Fruit fly (Drosophila melanogaster) whole organism, embryonic: ENCODE results near the gene hook.

Experiments used
- Asciz ChIP-seq: fragments of 200-800 bp; sonication (Bioruptor generic); optimal IDR thresholded peaks from 2 replicates; lab custom pipeline; 2017; ENCODE audit warnings: missing biosample characterization, mild to moderate bottlenecking, missing genetic modification characterization, missing genetic modification reagents
- Atf3 ChIP-seq: fragments of 200-800 bp; sonication (Bioruptor generic); optimal IDR thresholded peaks from 3 replicates; lab custom pipeline; 2016; ENCODE audit warnings: missing biosample characterization, missing genetic modification characterization
- Bgb ChIP-seq: fragments of 200-800 bp; sonication (Bioruptor generic); IDR thresholded peaks from 2 replicates; pipeline ENCODE4 v1.3.6; 2022; ENCODE audit warnings: missing biosample characterization, missing genetic modification characterization; ENCODE audit not compliant: partially characterized antibody
- CG10979 ChIP-seq: fragments of 200-800 bp; sonication (Bioruptor generic); optimal IDR thresholded peaks from 2 replicates; lab custom pipeline; 2018; ENCODE audit warnings: missing biosample characterization, mild to moderate bottlenecking, missing genetic modification characterization, moderate library complexity
- CG11398 ChIP-seq: fragments of 200-800 bp; sonication (Bioruptor generic); optimal IDR thresholded peaks from 2 replicates; lab custom pipeline; 2016; ENCODE audit warnings: missing biosample characterization, missing genetic modification characterization
- CG12155 ChIP-seq: fragments of 200-800 bp; sonication (Bioruptor generic); optimal IDR thresholded peaks from 3 replicates; lab custom pipeline; 2016; ENCODE audit warnings: missing biosample characterization, missing genetic modification characterization
- CG13624 ChIP-seq: fragments of 200-800 bp; sonication (Bioruptor generic); optimal IDR thresholded peaks from 2 replicates; lab custom pipeline; 2016; ENCODE audit warnings: missing biosample characterization, missing genetic modification characterization
- CG13894 ChIP-seq: fragments of 200-800 bp; sonication (Bioruptor generic); optimal IDR thresholded peaks from 3 replicates; lab custom pipeline; 2018; ENCODE audit warnings: missing biosample characterization, mild to moderate bottlenecking, missing genetic modification characterization, moderate library complexity
- CG17361 ChIP-seq: fragments of 200-800 bp; sonication (Bioruptor generic); IDR thresholded peaks from 3 replicates; pipeline ENCODE4 v1.3.6; 2022; ENCODE audit warnings: missing biosample characterization, missing genetic modification characterization
- CG17829 ChIP-seq: fragments of 200-800 bp; optimal IDR thresholded peaks from 2 replicates; lab custom pipeline; 2019; ENCODE audit warnings: missing biosample characterization, mild to moderate bottlenecking, missing genetic modification characterization, moderate library complexity
- CG18764 ChIP-seq: fragments of 200-800 bp; sonication (Bioruptor generic); optimal IDR thresholded peaks from 3 replicates; lab custom pipeline; 2016; ENCODE audit warnings: missing biosample characterization, missing genetic modification characterization
- CG2129 ChIP-seq: fragments of 200-800 bp; sonication (Bioruptor generic); IDR thresholded peaks from 2 replicates; pipeline ENCODE4 v1.3.6; 2022; ENCODE audit warnings: missing biosample characterization, missing genetic modification characterization; ENCODE audit not compliant: partially characterized antibody
- CG32772 ChIP-seq: fragments of 200-800 bp; sonication (Bioruptor generic); IDR thresholded peaks from 2 replicates; pipeline ENCODE4 v1.3.6; 2022; ENCODE audit warnings: missing biosample characterization, missing genetic modification characterization
- CG33557 ChIP-seq: fragments of 200-800 bp; sonication (Bioruptor generic); optimal IDR thresholded peaks from 2 replicates; lab custom pipeline; 2019; ENCODE audit warnings: missing biosample characterization, mild to moderate bottlenecking, missing genetic modification characterization, moderate library complexity
- CG34224 ChIP-seq: fragments of 200-800 bp; sonication (Bioruptor generic); IDR thresholded peaks from 3 replicates; pipeline ENCODE4 v1.3.6; 2022; ENCODE audit warnings: missing biosample characterization, missing genetic modification characterization; ENCODE audit not compliant: partially characterized antibody
- CG5245 ChIP-seq: fragments of 200-800 bp; sonication (Bioruptor generic); optimal IDR thresholded peaks from 3 replicates; lab custom pipeline; 2016; ENCODE audit warnings: missing biosample characterization, missing genetic modification characterization
- CG6272 ChIP-seq: fragments of 200-800 bp; sonication (Bioruptor generic); IDR thresholded peaks from 2 replicates; pipeline ENCODE4 v1.3.6; 2022; ENCODE audit warnings: missing biosample characterization, missing genetic modification characterization
- CG6765 ChIP-seq: fragments of 200-800 bp; sonication (Bioruptor generic); optimal IDR thresholded peaks from 3 replicates; lab custom pipeline; 2017; ENCODE audit warnings: missing biosample characterization, mild to moderate bottlenecking, missing genetic modification characterization
- CG6813 ChIP-seq: fragments of 200-800 bp; sonication (Bioruptor generic); optimal IDR thresholded peaks from 2 replicates; lab custom pipeline; 2017; ENCODE audit warnings: missing biosample characterization, missing genetic modification characterization, mild to moderate bottlenecking, moderate library complexity, missing genetic modification reagents
- CG7271 ChIP-seq: fragments of 200-800 bp; sonication (Bioruptor generic); optimal IDR thresholded peaks from 2 replicates; lab custom pipeline; 2018; ENCODE audit warnings: missing biosample characterization, mild to moderate bottlenecking, missing genetic modification characterization, moderate library complexity
- E2f2 ChIP-seq: fragments of 200-800 bp; sonication (Bioruptor generic); IDR thresholded peaks from 2 replicates; pipeline ENCODE4 v1.3.6; 2022; ENCODE audit warnings: missing biosample characterization, missing genetic modification characterization
- Fer2 ChIP-seq: fragments of 200-800 bp; sonication (Bioruptor generic); optimal IDR thresholded peaks from 2 replicates; lab custom pipeline; 2018; ENCODE audit warnings: missing biosample characterization, mild to moderate bottlenecking, missing genetic modification characterization, moderate library complexity
- HLH4C ChIP-seq: fragments of 200-800 bp; sonication (Bioruptor generic); IDR thresholded peaks from 3 replicates; pipeline ENCODE4 v1.3.6; 2022; ENCODE audit warnings: missing biosample characterization, missing genetic modification characterization; ENCODE audit not compliant: partially characterized antibody
- HLHmδ ChIP-seq: fragments of 200-800 bp; sonication (Bioruptor generic); optimal IDR thresholded peaks from 2 replicates; lab custom pipeline; 2018; ENCODE audit warnings: missing biosample characterization, mild to moderate bottlenecking, missing genetic modification characterization, moderate library complexity
- Meics ChIP-seq: fragments of 200-800 bp; sonication (Bioruptor generic); optimal IDR thresholded peaks from 2 replicates; lab custom pipeline; 2017; ENCODE audit warnings: missing biosample characterization, mild to moderate bottlenecking, missing genetic modification characterization
- Nf-YC ChIP-seq: fragments of 200-800 bp; optimal IDR thresholded peaks from 3 replicates; lab custom pipeline; 2019; ENCODE audit warnings: missing biosample characterization, mild to moderate bottlenecking, missing genetic modification characterization, moderate library complexity
- Pdp1 ChIP-seq, 2 experiments: fragments of 200-800 bp; sonication (Bioruptor generic); optimal IDR thresholded peaks; 3 replicates each; lab custom pipeline; 2016; ENCODE audit warnings: missing biosample characterization in 2 of 2, missing genetic modification characterization in 2 of 2, mild to moderate bottlenecking in 1 of 2, moderate library complexity in 1 of 2
- Rfx ChIP-seq: fragments of 200-800 bp; sonication (Bioruptor generic); IDR thresholded peaks from 2 replicates; pipeline ENCODE4 v1.3.6; 2022; ENCODE audit warnings: missing biosample characterization, missing genetic modification characterization
- Sin3A ChIP-seq: fragments of >200 bp; optimal IDR thresholded peaks from 2 replicates; lab custom pipeline; 2018
- Taf1 ChIP-seq: fragments of 200-800 bp; sonication (Bioruptor generic); IDR thresholded peaks from 2 replicates; pipeline ENCODE4 v1.3.6; 2022; ENCODE audit warnings: missing biosample characterization, missing genetic modification characterization
- amos ChIP-seq: fragments of 200-800 bp; sonication (Bioruptor generic); IDR thresholded peaks from 2 replicates; pipeline ENCODE4 v1.3.6; 2022; ENCODE audit warnings: missing biosample characterization, missing genetic modification characterization; ENCODE audit not compliant: partially characterized antibody
- aop ChIP-seq: fragments of 200-800 bp; sonication (Bioruptor generic); IDR thresholded peaks from 2 replicates; pipeline ENCODE4 v1.3.6; 2022; ENCODE audit warnings: missing biosample characterization, missing genetic modification characterization
- danr ChIP-seq: fragments of 200-800 bp; sonication (Bioruptor generic); IDR thresholded peaks from 2 replicates; pipeline ENCODE4 v1.3.6; 2022; ENCODE audit warnings: missing biosample characterization, missing genetic modification characterization
- emc ChIP-seq: fragments of 200-800 bp; sonication (Bioruptor generic); optimal IDR thresholded peaks from 2 replicates; lab custom pipeline; 2016; ENCODE audit warnings: missing biosample characterization, missing genetic modification characterization
- fd102C ChIP-seq: fragments of 200-800 bp; sonication (Bioruptor generic); optimal IDR thresholded peaks from 2 replicates; lab custom pipeline; 2018; ENCODE audit warnings: missing biosample characterization, mild to moderate bottlenecking, missing genetic modification characterization, moderate library complexity
- grau ChIP-seq: fragments of 200-800 bp; optimal IDR thresholded peaks from 3 replicates; lab custom pipeline; 2019; ENCODE audit warnings: missing biosample characterization, mild to moderate bottlenecking, missing genetic modification characterization, moderate library complexity
- jumu ChIP-seq: fragments of 200-800 bp; sonication (Bioruptor generic); optimal IDR thresholded peaks from 3 replicates; lab custom pipeline; 2016; ENCODE audit warnings: missing biosample characterization, missing genetic modification characterization
- lilli ChIP-seq: fragments of 200-800 bp; sonication (Bioruptor generic); optimal IDR thresholded peaks from 3 replicates; lab custom pipeline; 2016; ENCODE audit warnings: missing biosample characterization, missing genetic modification characterization
- maf-S ChIP-seq: fragments of 200-800 bp; sonication (Bioruptor generic); optimal IDR thresholded peaks from 2 replicates; lab custom pipeline; 2016; ENCODE audit warnings: missing biosample characterization, missing genetic modification characterization
- mirr ChIP-seq: fragments of 200-800 bp; sonication (Bioruptor generic); optimal IDR thresholded peaks from 3 replicates; lab custom pipeline; 2018; ENCODE audit warnings: missing biosample characterization, mild to moderate bottlenecking, missing genetic modification characterization
- mld ChIP-seq: fragments of 200-800 bp; sonication (Bioruptor generic); IDR thresholded peaks from 3 replicates; pipeline ENCODE4 v1.3.6; 2022; ENCODE audit warnings: missing biosample characterization, missing genetic modification characterization; ENCODE audit not compliant: partially characterized antibody
- oc ChIP-seq: fragments of 200-800 bp; sonication (Bioruptor generic); optimal IDR thresholded peaks from 2 replicates; lab custom pipeline; 2018; ENCODE audit warnings: missing biosample characterization, mild to moderate bottlenecking, missing genetic modification characterization, moderate library complexity
- ro ChIP-seq: fragments of 200-800 bp; sonication (Bioruptor generic); IDR thresholded peaks from 2 replicates; pipeline ENCODE4 v1.3.6; 2022; ENCODE audit warnings: missing biosample characterization, missing genetic modification characterization
- sc ChIP-seq, 3 experiments: fragments of >200 bp in 2 of 3; fragments of 200-800 bp in 1 of 3; sonication (Bioruptor generic) in 1 of 3; optimal IDR thresholded peaks; 2 replicates in 2 of 3; 3 replicates in 1 of 3; lab custom pipeline; 2017; ENCODE audit warnings: mild to moderate bottlenecking in 1 of 3, missing biosample characterization in 1 of 3, missing genetic modification characterization in 1 of 3, missing genetic modification reagents in 1 of 3
- schlank ChIP-seq: fragments of 200-800 bp; sonication (Bioruptor generic); optimal IDR thresholded peaks from 2 replicates; lab custom pipeline; 2018; ENCODE audit warnings: missing biosample characterization, mild to moderate bottlenecking, missing genetic modification characterization
- scrt ChIP-seq: fragments of 200-800 bp; sonication (Bioruptor generic); optimal IDR thresholded peaks from 2 replicates; lab custom pipeline; 2018; ENCODE audit warnings: missing biosample characterization, mild to moderate bottlenecking, missing genetic modification characterization, moderate library complexity
- sisA ChIP-seq: fragments of 200-800 bp; sonication (Bioruptor generic); IDR thresholded peaks from 2 replicates; pipeline ENCODE4 v1.3.6; 2022; ENCODE audit warnings: missing biosample characterization, missing genetic modification characterization
- slbo ChIP-seq: fragments of 200-800 bp; sonication (Bioruptor generic); IDR thresholded peaks from 2 replicates; pipeline ENCODE4 v1.3.6; 2022; ENCODE audit warnings: missing biosample characterization, missing genetic modification characterization
- sna ChIP-seq: fragments of 200-800 bp; sonication (Bioruptor generic); IDR thresholded peaks from 2 replicates; pipeline ENCODE4 v1.3.6; 2022; ENCODE audit warnings: missing biosample characterization, missing genetic modification characterization; ENCODE audit not compliant: partially characterized antibody

hook gene

DNA sequence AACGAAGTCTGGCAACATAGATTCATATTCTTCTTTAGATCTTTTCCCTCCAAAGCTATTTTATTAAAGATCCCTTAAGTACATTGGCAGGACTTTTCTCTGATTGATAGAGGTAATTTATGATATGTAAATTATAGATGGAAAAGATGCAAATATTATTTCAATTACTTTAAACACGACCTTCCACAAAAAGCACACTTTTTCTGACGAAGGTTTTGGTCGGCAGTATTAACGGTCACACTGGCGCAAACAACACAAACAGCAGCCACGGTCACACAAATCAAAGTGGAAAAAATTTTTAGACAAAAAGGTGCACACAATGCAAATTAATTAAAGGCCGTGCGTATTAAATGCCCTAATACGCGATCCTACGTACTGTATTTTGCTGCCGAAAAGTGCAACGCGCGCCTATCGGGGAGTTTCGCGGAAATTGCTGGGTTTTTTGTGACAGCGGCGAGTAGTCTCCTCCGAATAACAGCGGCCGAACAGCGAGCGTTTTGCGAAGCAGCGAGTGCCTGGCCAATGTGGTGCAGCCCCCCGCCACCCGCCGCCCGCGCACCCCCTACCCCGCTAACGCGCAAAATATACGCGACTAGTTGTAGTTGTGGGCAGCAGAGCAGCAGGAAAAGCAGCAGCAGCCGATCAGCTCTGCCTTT is 20.7 kb upstream of the hook start, which contains the start of gene CG10492 (continued):
- TF ChIP-seq lilli (no peak), emc (GFP tag; lab: Kevin White, UChicago) (no peak), sna (GFP tag; lab: Robert Waterston, UW) (no peak), CG6813 (GFP tag; lab: Kevin White, UChicago) (no peak), CG18764 (GFP tag; lab: Kevin White, UChicago) (no peak), CG32772 (no peak), Sin3A (lab: Kevin White, UChicago) (peak; percentile 88), oc (tag; lab: Kevin White, UChicago) (no peak), E2f2 (peak; percentile 94), mld (GFP tag; lab: Robert Waterston, UW) (no peak), Rfx (peak; percentile 27; the same call in 1 of the 2 replicates), CG10979 (tag; lab: Kevin White, UChicago) (no peak), CG33557 (GFP tag; lab: Kevin White, UChicago) (no peak), HLH4C (GFP tag; lab: Robert Waterston, UW) (peak; percentile 27; the same call in 1 of the 3 replicates), CG17361 (peak; percentile 23; the same call in 1 of the 3 replicates), ro (GFP tag; lab: Robert Waterston, UW) (no peak), maf-S (GFP tag; lab: Kevin White, UChicago) (no peak), grau (tag; lab: Kevin White, UChicago) (no peak), fd102C (GFP tag; lab: Kevin White, UChicago) (no peak), CG12155 (GFP tag; lab: Kevin White, UChicago) (peak; percentile 100), Bgb (GFP tag; lab: Robert Waterston, UW) (peak; percentile 31; the same call in 1 of the 2 replicates), schlank (tag; lab: Kevin White, UChicago) (no peak), sc (optimal IDR thresholded peaks at IDR 0.05; lab: Kevin White, UChicago) (no peak), sc (GFP tag; optimal IDR thresholded peaks at IDR 0.05; lab: Kevin White, UChicago) (no peak), CG13894 (tag; lab: Kevin White, UChicago) (no peak), Asciz (GFP tag; lab: Kevin White, UChicago) (no peak), CG7271 (tag; lab: Kevin White, UChicago) (no peak), Nf-YC (tag; lab: Kevin White, UChicago) (peak; percentile 44), mirr (GFP tag; lab: Kevin White, UChicago) (no peak), CG34224 (GFP tag; lab: Robert Waterston, UW) (no peak; the same call in 2 of the 3 replicates), CG17829 (peak; percentile 23), Meics (no peak), Atf3 (no peak), CG13624 (GFP tag; lab: Kevin White, UChicago) (no peak), HLHmδ (no peak), CG11398 (GFP tag; lab: Kevin White, UChicago) (no peak), jumu (no peak), sisA (GFP tag; lab: Robert Waterston, UW) (no peak), CG6272 (GFP tag; lab: Robert Waterston, UW) (no peak), aop (GFP tag; lab: Robert Waterston, UW) (no peak), CG5245 (GFP tag; lab: Kevin White, UChicago) (no peak), CG2129 (no peak), danr (GFP tag; lab: Robert Waterston, UW) (no peak), amos (no peak; the same call in 1 of the 2 replicates), CG6765 (no peak), Pdp1 (GFP tag; optimal IDR thresholded peaks at IDR 0.05; lab: Kevin White, UChicago) (no peak), slbo (no peak), scrt (GFP tag; lab: Kevin White, UChicago) (no peak), Fer2 (tag; lab: Kevin White, UChicago) (no peak), Taf1 (GFP tag; lab: Robert Waterston, UW) (no peak)
